Fruit fly (Drosophila melanogaster): Measurements from ENCODE around the gene CTCF.
A peak's percentile ranks its signal among the peaks of the same experiment; 100 is the strongest.

Gene CTCF

DNA sequence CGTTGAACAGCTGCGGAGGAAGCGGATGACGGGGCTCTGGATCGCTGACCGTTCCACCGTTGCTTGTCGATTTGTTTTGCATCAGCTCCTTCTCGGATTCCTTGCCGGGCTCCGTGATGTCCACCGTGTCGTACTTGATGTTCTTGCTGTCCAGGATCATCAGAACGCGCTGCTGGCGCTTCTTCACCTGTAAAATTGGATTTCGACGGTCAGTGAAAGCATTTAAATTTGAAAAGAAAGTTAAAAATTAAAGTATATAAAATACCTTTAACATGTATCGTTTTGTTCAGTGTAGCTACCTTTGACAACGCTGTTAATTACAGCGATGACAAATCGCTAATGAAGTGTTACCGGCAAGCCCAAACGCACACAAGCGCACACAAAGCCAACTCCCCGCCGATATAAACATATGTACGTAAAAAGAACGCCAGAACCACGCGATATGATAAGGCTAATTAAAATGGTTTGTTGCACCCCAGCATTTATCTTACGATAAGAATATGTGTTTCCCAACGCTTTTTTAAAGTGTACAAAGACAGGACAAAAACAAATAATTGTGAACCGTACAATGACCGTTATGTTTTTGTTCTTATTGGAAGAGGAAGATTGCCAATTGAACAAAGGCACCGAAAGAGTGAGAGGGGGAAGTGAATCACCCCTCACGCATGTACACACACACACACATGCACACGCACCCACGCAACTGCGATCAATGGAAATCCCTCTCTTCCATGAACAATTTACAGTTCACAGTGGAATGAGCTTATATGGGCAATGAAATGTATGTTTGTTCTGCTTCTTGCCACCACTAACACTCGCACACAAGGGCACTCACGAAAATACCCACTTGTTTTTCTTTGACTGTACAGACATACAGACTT is 11.5 kb upstream of the CTCF start (continued):
- TF ChIP-seq HmgD (GFP tag; optimal IDR thresholded peaks at IDR 0.05) (peak; percentile 7), exex (tag; optimal IDR thresholded peaks at IDR 0.05) (peak; percentile 88), zf30C (GFP tag; optimal IDR thresholded peaks at IDR 0.05) (peak; percentile 48), insv (GFP tag; optimal IDR thresholded peaks at IDR 0.05) (peak; percentile 11 to 92), CG10431 (GFP tag; optimal IDR thresholded peaks at IDR 0.05) (peak; percentile 1), CG2712 (tag; optimal IDR thresholded peaks at IDR 0.05) (peak; percentile 96), CG8089 (GFP tag; optimal IDR thresholded peaks at IDR 0.05) (no peak), sc (optimal IDR thresholded peaks at IDR 0.05) (no peak), sc (GFP tag; optimal IDR thresholded peaks at IDR 0.05) (no peak), Elba2 (GFP tag; optimal IDR thresholded peaks at IDR 0.05) (peak; percentile 93), pan (optimal IDR thresholded peaks at IDR 0.05) (no peak), pan (GFP tag; optimal IDR thresholded peaks at IDR 0.05 in 1 of 2, IDR thresholded peaks at IDR 0.05 in 1 of 2) (peak in 1 of 2 experiments; percentile 32), Meics (GFP tag; optimal IDR thresholded peaks at IDR 0.05) (peak; percentile 50), chn (GFP tag; optimal IDR thresholded peaks at IDR 0.05) (no peak), repo (GFP tag; optimal IDR thresholded peaks at IDR 0.05) (peak; percentile 2), chm (GFP tag; IDR thresholded peaks at IDR 0.05) (0 out of 2 replicates have a peak, but pooled peaks have one; percentile 8), unpg (GFP tag; optimal IDR thresholded peaks at IDR 0.05) (peak; percentile 59), CG1647 (GFP tag; optimal IDR thresholded peaks at IDR 0.05) (peak; percentile 21), CG13424 (tag; optimal IDR thresholded peaks at IDR 0.05) (peak; percentile 1), ci (GFP tag; IDR thresholded peaks at IDR 0.05) (peak; percentile 80; the same call in 2 of the 3 replicates), CG17359 (tag; optimal IDR thresholded peaks at IDR 0.05) (peak; percentile 33), NC2β (GFP tag; optimal IDR thresholded peaks at IDR 0.05) (no peak), Nf-YA (GFP tag; IDR thresholded peaks at IDR 0.05) (no peak), Med (GFP tag) (peak; percentile 90), CG8388 (GFP tag; optimal IDR thresholded peaks at IDR 0.05) (no peak), Optix (GFP tag; IDR thresholded peaks at IDR 0.05) (0 out of 3 replicates have a peak, but pooled peaks have one; percentile 22)

DNA sequence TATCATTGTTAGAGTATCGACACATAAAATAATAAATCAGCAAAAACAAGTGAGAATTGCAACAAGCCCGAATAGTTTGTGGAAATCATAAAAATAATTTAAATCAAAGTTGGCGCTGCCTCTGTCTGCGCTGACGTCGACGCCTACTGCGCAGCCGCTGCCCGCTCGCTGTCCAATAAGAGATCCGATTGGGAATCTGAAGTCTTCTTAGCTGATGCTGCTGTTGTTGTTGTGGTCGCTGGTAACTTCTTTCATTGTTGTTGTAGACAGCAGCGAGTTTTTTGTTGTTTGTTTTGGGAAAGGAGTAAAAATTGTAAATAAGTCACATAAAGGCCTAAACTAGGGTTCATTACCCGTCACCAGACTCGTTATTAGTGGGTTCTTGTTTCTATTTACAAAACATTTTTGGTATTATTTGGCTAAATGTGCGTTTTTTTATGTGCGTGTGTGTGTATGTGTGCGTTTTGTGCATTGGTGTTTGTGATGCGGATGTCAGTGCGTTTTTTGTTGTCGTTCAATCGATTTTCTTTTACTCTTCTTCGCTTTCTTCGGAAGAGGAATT is 8.3 kb upstream of the CTCF start:
- TF ChIP-seq sqz (GFP tag; optimal IDR thresholded peaks at IDR 0.05) (peak; percentile 4), gce (GFP tag; IDR thresholded peaks at IDR 0.05) (no peak), CG12391 (tag; optimal IDR thresholded peaks at IDR 0.05) (no peak), run (tag; optimal IDR thresholded peaks at IDR 0.05) (no peak), CG6272 (GFP tag; IDR thresholded peaks at IDR 0.05) (no peak), Meics (GFP tag; optimal IDR thresholded peaks at IDR 0.05) (no peak), jing (GFP tag; optimal IDR thresholded peaks at IDR 0.05) (no peak), sima (GFP tag; optimal IDR thresholded peaks at IDR 0.05) (no peak), CG14014 (GFP tag; IDR thresholded peaks at IDR 0.05) (no peak), chm (GFP tag; IDR thresholded peaks at IDR 0.05) (no peak), CG16779 (GFP tag; IDR thresholded peaks at IDR 0.05) (no peak), Stat92E (GFP tag; optimal IDR thresholded peaks at IDR 0.05) (no peak), CG11504 (tag; optimal IDR thresholded peaks at IDR 0.05) (no peak), Elba2 (GFP tag; optimal IDR thresholded peaks at IDR 0.05) (peak; percentile 51), CG6791 (GFP tag; IDR thresholded peaks at IDR 0.05; ENCODE audit: partially characterized antibody) (no peak), ems (GFP tag; optimal IDR thresholded peaks at IDR 0.05) (no peak), GATAe (GFP tag; conservative IDR thresholded peaks at IDR 0.05) (no peak), fd3F (GFP tag; optimal IDR thresholded peaks at IDR 0.05) (no peak), bbx (GFP tag; IDR thresholded peaks at IDR 0.05; ENCODE audit: partially characterized antibody) (no peak), CG4328 (GFP tag; optimal IDR thresholded peaks at IDR 0.05) (no peak), Fer3 (tag; optimal IDR thresholded peaks at IDR 0.05) (no peak), tin (GFP tag; optimal IDR thresholded peaks at IDR 0.05) (no peak), CG12236 (GFP tag; optimal IDR thresholded peaks at IDR 0.05) (no peak), bigmax (GFP tag; optimal IDR thresholded peaks at IDR 0.05) (no peak), hbn (GFP tag; IDR thresholded peaks at IDR 0.05; ENCODE audit: partially characterized antibody) (no peak), MBD-R2 (GFP tag; IDR thresholded peaks at IDR 0.05) (no peak)
